In the genomic region with DNA sequence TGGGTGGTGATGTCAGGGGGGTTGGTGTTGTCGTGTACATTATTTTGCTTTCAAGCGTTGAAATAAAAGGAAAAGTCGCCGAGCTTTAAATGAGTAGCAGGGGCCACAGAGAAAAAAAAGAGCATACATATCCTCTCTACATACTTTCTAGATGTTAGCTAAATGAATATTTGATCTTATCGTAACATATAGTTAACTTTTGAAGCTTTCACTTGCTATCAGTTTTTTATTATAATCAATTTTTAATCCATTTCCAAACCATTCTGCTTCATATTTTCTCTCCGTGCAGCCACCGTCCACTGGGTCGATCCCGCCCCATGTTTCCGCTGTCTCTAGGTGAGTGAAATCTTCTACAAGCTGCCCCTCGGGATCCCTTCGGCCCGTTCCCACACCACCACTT, we compare ENCODE assay signal across 1 fruit fly cellular context.
TF ChIP-seq lines count a peak whose summit lies in the region.

No protein-coding gene starts in this region.

TF ChIP-seq in whole organism, embryonic, 481 proteins besides CTCF, POLR2A, EP300 and RAD21 (continued from another document):
- TF ChIP-seq E2f2 (GFP tag; IDR thresholded peaks at IDR 0.05; lab: Robert Waterston, UW) (no peak), Deaf1 (tag; optimal IDR thresholded peaks at IDR 0.05; lab: Kevin White, UChicago) (no peak), Asciz (GFP tag; optimal IDR thresholded peaks at IDR 0.05; lab: Kevin White, UChicago) (no peak), CG11504 (tag; optimal IDR thresholded peaks at IDR 0.05; lab: Kevin White, UChicago) (peak; percentile 20), CG8944 (GFP tag; optimal IDR thresholded peaks at IDR 0.05; lab: Kevin White, UChicago) (no peak), yki (optimal IDR thresholded peaks at IDR 0.05; lab: Kevin White, UChicago) (no peak), dysf (GFP tag; IDR thresholded peaks at IDR 0.05; lab: Robert Waterston, UW) (no peak), rib (GFP tag; IDR thresholded peaks at IDR 0.05; lab: Robert Waterston, UW) (no peak), CHES-1-like (GFP tag; optimal IDR thresholded peaks at IDR 0.05; lab: Kevin White, UChicago) (no peak), sim (GFP tag; IDR thresholded peaks at IDR 0.05; lab: Robert Waterston, UW) (no peak), sisA (GFP tag; IDR thresholded peaks at IDR 0.05; lab: Robert Waterston, UW) (no peak), Nf-YA (GFP tag; IDR thresholded peaks at IDR 0.05; lab: Robert Waterston, UW) (no peak), Vsx1 (GFP tag; optimal IDR thresholded peaks at IDR 0.05; lab: Kevin White, UChicago) (no peak), row (GFP tag; IDR thresholded peaks at IDR 0.05; lab: Robert Waterston, UW) (peak; percentile 12; the same call in 1 of the 3 replicates), sqz (GFP tag; optimal IDR thresholded peaks at IDR 0.05; lab: Kevin White, UChicago) (no peak), Ssrp (tag; optimal IDR thresholded peaks at IDR 0.05; lab: Kevin White, UChicago) (peak; percentile 16), tap (tag; optimal IDR thresholded peaks at IDR 0.05; lab: Kevin White, UChicago) (no peak), Dip2 (GFP tag; IDR thresholded peaks at IDR 0.05; lab: Robert Waterston, UW) (no peak)
TF ChIP-seq in whole organism, embryonic: peak in this region for 10.
